Fruit fly (Drosophila melanogaster) whole organism, pupa: ENCODE measurements around the gene CG9270.

Experiments
- CG10348 ChIP-seq: fragments of 200-800 bp; sonication (Bioruptor generic); IDR thresholded peaks from 2 replicates; pipeline ENCODE4 v1.3.6; 2022; ENCODE audit warnings: missing biosample characterization, missing genetic modification characterization
- CG4496 ChIP-seq: fragments of 200-800 bp; sonication (Bioruptor generic); IDR thresholded peaks from 3 replicates; pipeline ENCODE4 v1.3.6; 2022; ENCODE audit warnings: missing biosample characterization, missing genetic modification characterization
- EcR ChIP-seq: fragments of 200-800 bp; sonication (Bioruptor generic); optimal IDR thresholded peaks from 3 replicates; lab custom pipeline; 2019; ENCODE audit warnings: missing biosample characterization, missing genetic modification characterization, mild to moderate bottlenecking, moderate library complexity, missing genetic modification reagents
- gl ChIP-seq: fragments of 200-800 bp; sonication (Bioruptor generic); optimal IDR thresholded peaks from 2 replicates; lab custom pipeline; 2018; ENCODE audit warnings: missing biosample characterization, mild to moderate bottlenecking, missing genetic modification characterization

dm6 chr2L:20934678-20935077 is 765 bp upstream of the CG9270 start:
- TF ChIP-seq CG10348 (GFP tag; lab: Robert Waterston, UW), result no peak
- no peak for TF ChIP-seq CG4496 (GFP tag; lab: Robert Waterston, UW)
- TF ChIP-seq EcR (GFP tag; lab: Kevin White, UChicago), result no peak
- no peak for TF ChIP-seq gl (tag; lab: Kevin White, UChicago)
